Fruit fly (Drosophila melanogaster): ENCODE measurements around the gene CG10631.

DNA sequence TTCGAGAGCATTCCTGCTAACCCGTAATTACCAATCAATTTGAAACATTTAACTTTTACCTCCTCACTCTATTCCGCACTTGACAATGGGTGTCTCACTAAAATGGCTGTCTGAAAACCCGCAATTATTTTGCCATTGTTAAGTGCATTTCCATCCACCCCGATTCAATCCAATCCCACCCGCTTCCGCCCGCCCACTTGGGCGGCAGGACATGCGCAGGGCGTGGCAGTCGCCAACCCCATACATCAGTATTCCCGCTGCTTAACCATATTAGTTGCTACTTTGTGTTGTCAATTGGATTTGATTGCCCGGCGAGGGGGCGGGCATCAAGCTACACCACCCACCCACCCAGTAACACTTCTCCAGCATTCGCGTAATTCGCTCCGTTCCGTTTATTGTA lies 8.7 kb upstream of the CG10631 start:
- TF ChIP-seq ey (GFP tag; optimal IDR thresholded peaks at IDR 0.05): no peak
- no peak for TF ChIP-seq lola (GFP tag; optimal IDR thresholded peaks at IDR 0.05)
- no peak for TF ChIP-seq sage (GFP tag; optimal IDR thresholded peaks at IDR 0.05)
- TF ChIP-seq OdsH (GFP tag; optimal IDR thresholded peaks at IDR 0.05): no peak

Data from whole organism, wandering third instar larva.